Worm (Caenorhabditis elegans) whole organism, mixed stage, embryonic: ENCODE results near the gene R05G6.1.

ENCODE experiments used
- ces-1 ChIP-seq: fragments of 150-350 bp; optimal IDR thresholded peaks from 2 replicates; lab custom pipeline; 2014; ENCODE audit warnings: missing biosample characterization, missing genetic modification reagents, missing genetic modification characterization
- elt-3 ChIP-seq: fragments of 150-350 bp; optimal IDR thresholded peaks from 2 replicates; lab custom pipeline; 2014; ENCODE audit warnings: missing biosample characterization, missing genetic modification characterization
- ham-2 ChIP-seq: fragments of 200-800 bp; sonication (Bioruptor generic); optimal IDR thresholded peaks from 2 replicates; lab custom pipeline; 2018; ENCODE audit warnings: mild to moderate bottlenecking, missing genetic modification characterization, missing compliant biosample characterization
- nhr-12 ChIP-seq: fragments of 150-350 bp; optimal IDR thresholded peaks from 2 replicates; lab custom pipeline; 2014; ENCODE audit warnings: missing biosample characterization, missing genetic modification characterization
- nhr-237 ChIP-seq: fragments of 150-350 bp; optimal IDR thresholded peaks from 2 replicates; lab custom pipeline; 2014; ENCODE audit warnings: missing biosample characterization, missing genetic modification characterization
- nhr-28 ChIP-seq: fragments of 150-350 bp; optimal IDR thresholded peaks from 2 replicates; lab custom pipeline; 2014; ENCODE audit warnings: missing biosample characterization, missing genetic modification characterization
- unc-39 ChIP-seq: fragments of 150-350 bp; optimal IDR thresholded peaks from 2 replicates; lab custom pipeline; 2014; ENCODE audit warnings: missing biosample characterization, missing genetic modification characterization
- unc-62 ChIP-seq: fragments of 150-350 bp; optimal IDR thresholded peaks from 2 replicates; lab custom pipeline; 2014; ENCODE audit warnings: missing biosample characterization, missing genetic modification reagents, missing genetic modification characterization

DNA sequence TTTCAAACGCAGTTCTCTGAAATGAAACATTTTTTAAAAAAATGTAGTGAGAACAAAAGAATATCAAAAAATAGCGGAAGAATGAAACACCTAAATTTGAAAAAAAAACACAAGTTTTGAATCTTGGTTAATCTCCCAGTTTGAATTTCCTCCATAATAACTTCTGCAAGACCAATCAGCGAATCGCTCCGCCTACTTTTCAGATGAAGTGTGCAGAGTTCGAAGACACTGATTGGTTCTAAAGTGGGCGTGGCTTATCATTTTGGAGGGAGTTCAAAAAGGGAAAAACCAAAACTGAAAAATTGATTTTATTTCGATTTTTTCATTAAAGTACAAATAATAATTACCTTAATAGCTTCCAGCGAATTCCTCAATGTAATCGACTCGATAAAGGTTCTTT is 21.6 kb upstream of the R05G6.1 start:
- TF ChIP-seq nhr-12 (no peak), ces-1 (GFP tag; lab: Kevin White, UChicago) (no peak), nhr-237 (tag; lab: Kevin White, UChicago) (no peak), nhr-28 (tag; lab: Kevin White, UChicago) (no peak), unc-39 (no peak), ham-2 (no peak), unc-62 (GFP tag; lab: Kevin White, UChicago) (no peak), elt-3 (tag; lab: Kevin White, UChicago) (no peak)
